Worm (Caenorhabditis elegans): ENCODE results near the gene garr-1.

The garr-1 gene

ce11 chrIV:393409-393930 lies 32.5 kb upstream of the garr-1 start, which contains the start of the genes T07A9.15 and nog-1 (continued):
- TF ChIP-seq pax-3 (tag; optimal IDR thresholded peaks at IDR 0.05) (peak; percentile 23), snpc-4 (tag; optimal IDR thresholded peaks at IDR 0.05) (peak; percentile 36), tbx-2 (tag; optimal IDR thresholded peaks at IDR 0.05) (peak; percentile 71), rnt-1 (tag; optimal IDR thresholded peaks at IDR 0.05) (peak; percentile 73), Y116A8C.19 (tag; optimal IDR thresholded peaks at IDR 0.05; ENCODE audit: borderline replicate concordance) (no peak), lin-39 (tag; optimal IDR thresholded peaks at IDR 0.05) (peak; percentile 29), fkh-10 (GFP tag; optimal IDR thresholded peaks at IDR 0.05) (peak; percentile 32), xbp-1 (tag; optimal IDR thresholded peaks at IDR 0.05) (peak; percentile 67), snu-23 (GFP tag; optimal IDR thresholded peaks at IDR 0.05) (peak; percentile 87), lin-35 (GFP tag; optimal IDR thresholded peaks at IDR 0.05) (peak; percentile 80 to 87), unc-98 (GFP tag; IDR thresholded peaks at IDR 0.05) (no peak), alr-1 (tag; optimal IDR thresholded peaks at IDR 0.05; ENCODE audit: borderline replicate concordance) (no peak)

DNA sequence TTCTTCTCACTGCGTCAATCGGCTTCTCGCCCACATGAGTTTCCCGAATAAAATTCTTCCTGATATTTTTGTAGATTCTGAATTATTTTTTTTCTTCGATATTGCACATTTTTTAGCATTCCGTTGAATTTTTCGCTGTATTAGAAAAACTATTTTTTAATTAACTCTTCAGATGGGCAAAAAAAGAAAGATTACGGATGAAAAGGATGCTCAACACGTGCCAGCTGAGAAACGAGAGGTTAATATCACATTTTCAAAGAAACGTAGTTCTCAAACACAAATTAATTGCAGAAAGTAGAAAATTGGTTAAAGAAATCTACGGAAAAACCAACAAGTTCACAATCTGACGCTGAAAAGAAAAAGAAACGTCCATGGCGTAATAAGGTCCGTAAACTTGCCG lies 29.6 kb upstream of the garr-1 start, which contains the start of gene rrp-8:
TSS of gene rrp-8 (plus strand) at position 173 of the 400 bp plus-strand sequence.
- TF ChIP-seq nhr-90 (tag; optimal IDR thresholded peaks at IDR 0.05; ENCODE audit: poor library complexity), result no peak
- TF ChIP-seq unc-62 (GFP tag; optimal IDR thresholded peaks at IDR 0.05), result no peak
- no peak for TF ChIP-seq C34B4.2 (tag; optimal IDR thresholded peaks at IDR 0.05)
- TF ChIP-seq ama-1 (optimal IDR thresholded peaks at IDR 0.05), result peak; percentile 3
- TF ChIP-seq unc-130 (tag; optimal IDR thresholded peaks at IDR 0.05), result no peak
- no peak for TF ChIP-seq unc-30 (tag; optimal IDR thresholded peaks at IDR 0.05)
- no peak for TF ChIP-seq ztf-4 (tag; optimal IDR thresholded peaks at IDR 0.05)
- TF ChIP-seq xbp-1 (tag; optimal IDR thresholded peaks at IDR 0.05), result no peak
- TF ChIP-seq sup-37 (GFP tag; optimal IDR thresholded peaks at IDR 0.05), result no peak
- TF ChIP-seq aha-1 (tag; optimal IDR thresholded peaks at IDR 0.05), result no peak
- TF ChIP-seq tlp-1 (tag; optimal IDR thresholded peaks at IDR 0.05), result no peak
- TF ChIP-seq hlh-17 (GFP tag; optimal IDR thresholded peaks at IDR 0.05; ENCODE audit: borderline replicate concordance), result no peak
- no peak for TF ChIP-seq tbx-2 (tag; optimal IDR thresholded peaks at IDR 0.05)
- TF ChIP-seq isw-1 (GFP tag; IDR thresholded peaks at IDR 0.05), result no peak
- no peak for TF ChIP-seq mab-9 (GFP tag; IDR thresholded peaks at IDR 0.05)
- TF ChIP-seq hlh-4 (tag; optimal IDR thresholded peaks at IDR 0.05), result no peak
- TF ChIP-seq nhr-84 (tag; optimal IDR thresholded peaks at IDR 0.05), result no peak
- TF ChIP-seq irx-1 (tag; optimal IDR thresholded peaks at IDR 0.05), result no peak
- no peak for TF ChIP-seq nhr-11 (tag; optimal IDR thresholded peaks at IDR 0.05)
- no peak for TF ChIP-seq pax-3 (tag; optimal IDR thresholded peaks at IDR 0.05)
- TF ChIP-seq lin-13 (GFP tag; optimal IDR thresholded peaks at IDR 0.05), result no peak
- no peak for TF ChIP-seq F16B12.6 (tag; optimal IDR thresholded peaks at IDR 0.05)
- TF ChIP-seq nhr-85 (tag), result peak; percentile 36
- TF ChIP-seq zag-1 (tag; optimal IDR thresholded peaks at IDR 0.05), result no peak
- peak; percentile 3 for TF ChIP-seq nhr-47 (tag; optimal IDR thresholded peaks at IDR 0.05)
- no peak for TF ChIP-seq efl-3 (GFP tag; optimal IDR thresholded peaks at IDR 0.05)
- no peak for TF ChIP-seq elt-2 (tag; optimal IDR thresholded peaks at IDR 0.05)
- TF ChIP-seq egl-27 (tag; optimal IDR thresholded peaks at IDR 0.05), result no peak
- TF ChIP-seq ces-1 (GFP tag; optimal IDR thresholded peaks at IDR 0.05), result no peak
- no peak for TF ChIP-seq vab-15 (tag; optimal IDR thresholded peaks at IDR 0.05)
- TF ChIP-seq aly-2 (tag; optimal IDR thresholded peaks at IDR 0.05), result peak; percentile 73
- no peak for TF ChIP-seq lin-35 (GFP tag; optimal IDR thresholded peaks at IDR 0.05)
- TF ChIP-seq C04F5.9 (tag; optimal IDR thresholded peaks at IDR 0.05), result no peak
- no peak for TF ChIP-seq zip-4 (GFP tag; optimal IDR thresholded peaks at IDR 0.05)
- no peak for TF ChIP-seq pag-3 (tag; optimal IDR thresholded peaks at IDR 0.05; ENCODE audit: borderline replicate concordance, insufficient read depth)
- no peak for TF ChIP-seq dpl-1 (GFP tag; optimal IDR thresholded peaks at IDR 0.05)
- TF ChIP-seq nhr-12 (tag; optimal IDR thresholded peaks at IDR 0.05), result no peak
- no peak for TF ChIP-seq lin-15B (tag; optimal IDR thresholded peaks at IDR 0.05)
- peak in 1 of 2 experiments; percentile 20 for TF ChIP-seq lsy-2 (tag; optimal IDR thresholded peaks at IDR 0.05)
